Worm (Caenorhabditis elegans): ENCODE measurements around the gene F29A7.6.

The F29A7.6 gene

ce11 chrII:2752536-2752935, at the start of gene F29A7.6 (continued):
- no peak for TF ChIP-seq tlp-1 (tag; optimal IDR thresholded peaks at IDR 0.05)
- no peak for TF ChIP-seq ceh-8 (GFP tag; optimal IDR thresholded peaks at IDR 0.05)
- TF ChIP-seq snpc-4 (tag; optimal IDR thresholded peaks at IDR 0.05): peak; percentile 64
- no peak for TF ChIP-seq sptf-1 (tag; optimal IDR thresholded peaks at IDR 0.05)
- TF ChIP-seq lin-14 (GFP tag; optimal IDR thresholded peaks at IDR 0.05): peak; percentile 78
- TF ChIP-seq lin-13 (GFP tag; optimal IDR thresholded peaks at IDR 0.05): peak; percentile 57
- peak; percentile 65 to 71 (median 66) for TF ChIP-seq ceh-82 (tag; optimal IDR thresholded peaks at IDR 0.05)
- peak; percentile 50 for TF ChIP-seq isw-1 (GFP tag; IDR thresholded peaks at IDR 0.05)
- peak in 1 of 2 experiments; percentile 2 for TF ChIP-seq mdl-1 (tag; optimal IDR thresholded peaks at IDR 0.05)
- TF ChIP-seq nhr-12 (tag; optimal IDR thresholded peaks at IDR 0.05): no peak
- TF ChIP-seq snu-23 (GFP tag; optimal IDR thresholded peaks at IDR 0.05): peak; percentile 63
- peak in 1 of 6 experiments; percentile 17 for TF ChIP-seq elt-3 (tag; optimal IDR thresholded peaks at IDR 0.05)
- TF ChIP-seq nhr-28 (tag; optimal IDR thresholded peaks at IDR 0.05): no peak
- TF ChIP-seq lin-15B (tag; optimal IDR thresholded peaks at IDR 0.05): peak; percentile 60
- peak; percentile 53 to 63 for TF ChIP-seq lin-35 (GFP tag; optimal IDR thresholded peaks at IDR 0.05)
- no peak for TF ChIP-seq ztf-4 (tag; optimal IDR thresholded peaks at IDR 0.05)
- peak; percentile 67 for TF ChIP-seq swsn-7 (tag; optimal IDR thresholded peaks at IDR 0.05)
- no peak for TF ChIP-seq nhr-84 (tag; optimal IDR thresholded peaks at IDR 0.05)
- no peak for TF ChIP-seq hlh-17 (GFP tag; optimal IDR thresholded peaks at IDR 0.05; ENCODE audit: borderline replicate concordance)
- TF ChIP-seq egl-13 (tag; optimal IDR thresholded peaks at IDR 0.05): peak; percentile 26
- TF ChIP-seq nhr-19 (GFP tag; conservative IDR thresholded peaks at IDR 0.05): peak; percentile 65
- TF ChIP-seq nhr-237 (tag; optimal IDR thresholded peaks at IDR 0.05): no peak
- no peak for TF ChIP-seq pqm-1 (tag; optimal IDR thresholded peaks at IDR 0.05)
- TF ChIP-seq mef-2 (tag; optimal IDR thresholded peaks at IDR 0.05): no peak
- peak; percentile 67 for TF ChIP-seq xbp-1 (tag; optimal IDR thresholded peaks at IDR 0.05)
- TF ChIP-seq nhr-71 (tag; optimal IDR thresholded peaks at IDR 0.05): no peak
- TF ChIP-seq nhr-20 (tag; optimal IDR thresholded peaks at IDR 0.05): peak; percentile 66
- TF ChIP-seq C04F5.9 (tag; optimal IDR thresholded peaks at IDR 0.05): peak; percentile 20
- TF ChIP-seq mep-1 (tag; optimal IDR thresholded peaks at IDR 0.05): no peak
- no peak for TF ChIP-seq ama-1 (optimal IDR thresholded peaks at IDR 0.05)
- peak; percentile 78 for TF ChIP-seq dsc-1 (tag; optimal IDR thresholded peaks at IDR 0.05)
- 0 out of 2 replicates have a peak, but pooled peaks have one; percentile 19 for TF ChIP-seq grh-1 (GFP tag; IDR thresholded peaks at IDR 0.05)

DNA sequence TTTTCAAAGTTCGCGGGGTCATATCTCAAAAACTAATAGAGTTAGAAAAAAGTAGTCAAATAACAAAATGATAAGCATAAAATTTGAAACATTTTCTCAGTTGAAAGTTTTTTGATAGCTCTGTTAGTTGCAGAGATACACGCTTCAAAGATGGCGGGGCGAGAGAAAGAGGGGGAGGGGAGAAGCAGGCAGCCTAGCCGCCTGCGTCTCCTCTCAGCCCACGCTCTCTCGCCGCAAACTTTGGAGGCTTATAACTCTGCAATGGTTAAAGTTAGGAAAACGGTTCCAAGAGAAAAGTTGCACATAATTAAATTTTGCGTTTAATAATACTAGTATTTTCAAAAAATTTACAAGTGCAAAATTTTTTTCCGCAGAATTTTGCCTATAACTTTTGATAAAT, 49.4 kb upstream of the F29A7.6 start:
- TF ChIP-seq lsy-2 (tag; optimal IDR thresholded peaks at IDR 0.05) (no peak), nhr-20 (tag; optimal IDR thresholded peaks at IDR 0.05) (no peak), hlh-4 (tag; optimal IDR thresholded peaks at IDR 0.05) (no peak), grh-1 (GFP tag; IDR thresholded peaks at IDR 0.05) (no peak), lin-39 (tag; optimal IDR thresholded peaks at IDR 0.05) (no peak), ceh-63 (GFP tag; optimal IDR thresholded peaks at IDR 0.05) (no peak), ets-5 (GFP tag; IDR thresholded peaks at IDR 0.05) (no peak), sox-4 (tag; optimal IDR thresholded peaks at IDR 0.05) (no peak), Y116A8C.19 (tag; optimal IDR thresholded peaks at IDR 0.05; ENCODE audit: borderline replicate concordance) (no peak), snu-23 (GFP tag; optimal IDR thresholded peaks at IDR 0.05) (no peak), ama-1 (optimal IDR thresholded peaks at IDR 0.05) (no peak), unc-30 (tag; optimal IDR thresholded peaks at IDR 0.05) (no peak), ztf-4 (tag; optimal IDR thresholded peaks at IDR 0.05) (no peak), nhr-11 (tag; optimal IDR thresholded peaks at IDR 0.05) (no peak), fkh-10 (GFP tag; optimal IDR thresholded peaks at IDR 0.05) (no peak), egl-13 (tag; optimal IDR thresholded peaks at IDR 0.05) (no peak), fos-1 (tag; optimal IDR thresholded peaks at IDR 0.05) (no peak), fkh-8 (tag; optimal IDR thresholded peaks at IDR 0.05) (no peak), nhr-85 (tag) (no peak), aha-1 (tag; optimal IDR thresholded peaks at IDR 0.05) (no peak)
